Worm (Caenorhabditis elegans) whole organism, midembryonic: ENCODE results near the gene Y45G5AM.7.

Experiments used
- T22C8.4 ChIP-seq: fragments of 200-800 bp; sonication (Bioruptor generic); IDR thresholded peaks from 2 replicates; pipeline ENCODE4 v1.3.6; 2022; ENCODE audit warnings: missing genetic modification characterization, missing compliant biosample characterization
- cog-1 ChIP-seq: sonication (generic microtip); optimal IDR thresholded peaks from 2 replicates; lab custom pipeline; 2016; ENCODE audit warnings: missing genetic modification characterization, missing compliant biosample characterization
- flt-1 ChIP-seq: fragments of 200-800 bp; sonication (Bioruptor generic); IDR thresholded peaks from 2 replicates; pipeline ENCODE4 v1.3.6; 2022; ENCODE audit warnings: missing genetic modification characterization, missing compliant biosample characterization
- klf-2 ChIP-seq: fragments of 200-800 bp; sonication (Bioruptor generic); conservative IDR thresholded peaks from 2 replicates; pipeline ENCODE4 v1.3.6; 2022; ENCODE audit warnings: missing genetic modification reagents, missing genetic modification characterization, missing compliant biosample characterization
- med-1 ChIP-seq: sonication (generic microtip); optimal IDR thresholded peaks from 2 replicates; lab custom pipeline; 2017; ENCODE audit warnings: missing genetic modification characterization, mild to moderate bottlenecking, missing compliant biosample characterization, antibody characterized with exemption, missing genetic modification reagents; ENCODE audit not compliant: insufficient read depth
- ref-1 ChIP-seq: fragments of 200-800 bp; sonication (Bioruptor generic); conservative IDR thresholded peaks from 2 replicates; pipeline ENCODE4 v1.3.6; 2022; ENCODE audit warnings: missing genetic modification reagents, missing genetic modification characterization, missing compliant biosample characterization
- tab-1 ChIP-seq: fragments of 200-800 bp; sonication (Bioruptor generic); IDR thresholded peaks from 2 replicates; pipeline ENCODE4 v1.3.6; 2022; ENCODE audit warnings: missing genetic modification characterization, missing compliant biosample characterization
- ztf-23 ChIP-seq: fragments of 200-800 bp; sonication (Bioruptor generic); IDR thresholded peaks from 2 replicates; pipeline ENCODE4 v1.3.6; 2022; ENCODE audit warnings: missing genetic modification reagents, missing genetic modification characterization, missing compliant biosample characterization
- ztf-29 ChIP-seq: fragments of 200-800 bp; sonication (Bioruptor generic); IDR thresholded peaks from 2 replicates; pipeline ENCODE4 v1.3.6; 2022; ENCODE audit warnings: missing genetic modification reagents, missing genetic modification characterization, missing compliant biosample characterization

Y45G5AM.7 gene

DNA sequence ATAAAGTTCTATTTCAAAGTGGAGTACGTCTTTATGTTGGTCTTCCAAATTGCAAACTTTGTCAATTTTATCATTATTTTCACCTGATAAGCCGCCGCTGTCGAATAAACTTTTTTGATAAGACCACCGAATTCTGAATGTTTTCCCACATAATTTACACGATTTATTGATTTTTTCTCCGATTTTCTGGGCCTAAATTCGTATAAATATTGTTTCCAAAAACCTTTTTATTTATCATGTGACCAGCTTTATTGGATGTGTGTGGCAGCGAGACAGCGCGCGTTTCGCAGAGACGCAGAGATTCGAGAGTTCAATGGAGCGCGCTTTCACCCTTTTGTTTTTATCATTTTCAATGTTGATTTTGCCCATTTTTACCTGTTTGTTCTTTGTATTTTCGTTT is 27.0 kb downstream of the Y45G5AM.7 start:
- TF ChIP-seq flt-1 (GFP tag; lab: Robert Waterston, UW), result no peak
- TF ChIP-seq T22C8.4 (GFP tag; lab: Robert Waterston, UW), result no peak
- no peak for TF ChIP-seq ztf-23 (GFP tag; lab: Robert Waterston, UW)
- no peak for TF ChIP-seq tab-1
- no peak for TF ChIP-seq cog-1 (tag; lab: Kevin White, UChicago)
- no peak for TF ChIP-seq klf-2 (GFP tag; lab: Robert Waterston, UW)
- TF ChIP-seq med-1, result no peak
- TF ChIP-seq ref-1, result no peak
- TF ChIP-seq ztf-29 (GFP tag; lab: Robert Waterston, UW), result no peak

DNA sequence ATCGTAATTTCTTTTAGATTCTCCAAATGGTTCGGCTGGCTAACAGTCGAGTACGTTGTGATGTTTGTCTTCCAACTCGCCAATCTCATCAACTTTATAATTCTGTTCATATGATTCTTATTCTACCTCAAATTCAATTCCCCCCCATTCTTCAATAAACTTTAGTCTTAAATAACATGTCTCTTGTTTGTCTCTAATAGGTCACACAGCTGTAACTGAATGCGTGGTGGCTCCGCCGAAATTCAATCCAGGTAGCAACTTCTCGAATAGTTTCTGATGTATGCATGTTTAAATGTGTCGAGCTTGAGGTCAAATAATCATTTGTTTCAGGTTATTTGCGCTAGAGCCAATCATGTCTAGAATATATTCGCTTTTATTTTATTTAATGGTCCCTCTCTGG is 31.4 kb downstream of the Y45G5AM.7 start, which contains the start of gene lgc-29:
Gene lgc-29, plus strand, starts transcription at position 301 of the 400 bp plus-strand sequence.
- no peak for TF ChIP-seq med-1
- TF ChIP-seq flt-1 (GFP tag; lab: Robert Waterston, UW), result no peak
- TF ChIP-seq T22C8.4 (GFP tag; lab: Robert Waterston, UW), result no peak
- TF ChIP-seq ref-1, result no peak
- no peak for TF ChIP-seq ztf-23 (GFP tag; lab: Robert Waterston, UW)
- TF ChIP-seq klf-2 (GFP tag; lab: Robert Waterston, UW), result no peak
- no peak for TF ChIP-seq tab-1
- no peak for TF ChIP-seq cog-1 (tag; lab: Kevin White, UChicago)
- no peak for TF ChIP-seq ztf-29 (GFP tag; lab: Robert Waterston, UW)

- TF ChIP-seq ztf-29 (GFP tag; lab: Robert Waterston, UW) (no peak), tab-1 (no peak), klf-2 (GFP tag; lab: Robert Waterston, UW) (no peak), ztf-23 (GFP tag; lab: Robert Waterston, UW) (no peak), med-1 (no peak), flt-1 (GFP tag; lab: Robert Waterston, UW) (no peak)
Observed at ce11 chrV:4134728-4135127, 35.3 kb downstream of the Y45G5AM.7 start, which contains the start of gene lgc-1. Gene lgc-1, plus strand, starts transcription at chrV:4135028.

ce11 chrV:4131471-4131939 is 38.5 kb downstream of the Y45G5AM.7 start, which contains the start of gene nhr-57:
Gene nhr-57, plus strand, starts transcription at chrV:4131889.
- TF ChIP-seq flt-1 (GFP tag; lab: Robert Waterston, UW), result no peak

- TF ChIP-seq med-1 (no peak), T22C8.4 (GFP tag; lab: Robert Waterston, UW) (no peak), cog-1 (tag; lab: Kevin White, UChicago) (no peak), ztf-23 (GFP tag; lab: Robert Waterston, UW) (no peak), tab-1 (no peak), flt-1 (GFP tag; lab: Robert Waterston, UW) (no peak), ref-1 (no peak), ztf-29 (GFP tag; lab: Robert Waterston, UW) (no peak), klf-2 (GFP tag; lab: Robert Waterston, UW) (no peak)
Observed at ce11 chrV:4129604-4130003, 40.4 kb downstream of the Y45G5AM.7 start, which contains the start of gene phat-4. Gene phat-4, plus strand, starts transcription at chrV:4129904.

DNA sequence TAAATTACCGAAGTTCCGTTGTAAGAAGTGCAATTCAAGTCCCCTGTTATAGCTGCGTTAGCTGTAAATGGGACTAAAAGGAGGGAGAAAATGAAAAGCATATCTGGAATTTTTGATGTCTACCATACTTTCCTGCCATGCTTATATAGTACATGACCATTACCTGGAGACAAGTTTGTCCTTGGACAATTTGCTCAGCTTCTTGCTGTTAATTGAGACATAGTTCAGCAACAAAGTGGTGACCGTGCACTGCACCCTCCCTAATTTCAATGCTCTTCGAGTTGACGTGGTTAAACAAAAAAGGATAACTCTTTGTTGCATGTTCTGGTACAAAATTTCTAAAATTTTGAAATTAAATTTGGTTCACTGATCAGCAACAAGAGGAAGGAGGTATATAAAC is 42.6 kb downstream of the Y45G5AM.7 start, which contains the start of gene T05B4.13:
Gene T05B4.13, minus strand, starts transcription at position 101 of the 400 bp plus-strand sequence.
- no peak for TF ChIP-seq klf-2 (GFP tag; lab: Robert Waterston, UW)
- TF ChIP-seq ref-1, result no peak
- TF ChIP-seq ztf-23 (GFP tag; lab: Robert Waterston, UW), result no peak
- TF ChIP-seq ztf-29 (GFP tag; lab: Robert Waterston, UW), result no peak
- TF ChIP-seq flt-1 (GFP tag; lab: Robert Waterston, UW), result no peak
- TF ChIP-seq T22C8.4 (GFP tag; lab: Robert Waterston, UW), result no peak
- no peak for TF ChIP-seq med-1

ce11 chrV:4125552-4126084 is 44.4 kb downstream of the Y45G5AM.7 start, which contains the start of gene T05B4.12:
Gene T05B4.12, minus strand, starts transcription at chrV:4126034.
- TF ChIP-seq med-1 (no peak), tab-1 (no peak), cog-1 (tag; lab: Kevin White, UChicago) (no peak), ztf-29 (GFP tag; lab: Robert Waterston, UW) (no peak), ztf-23 (GFP tag; lab: Robert Waterston, UW) (no peak), klf-2 (GFP tag; lab: Robert Waterston, UW) (no peak), T22C8.4 (GFP tag; lab: Robert Waterston, UW) (no peak), flt-1 (GFP tag; lab: Robert Waterston, UW) (no peak)

- TF ChIP-seq ztf-29 (GFP tag; lab: Robert Waterston, UW) (no peak), T22C8.4 (GFP tag; lab: Robert Waterston, UW) (no peak), ztf-23 (GFP tag; lab: Robert Waterston, UW) (no peak), klf-2 (GFP tag; lab: Robert Waterston, UW) (no peak)
Observed at ce11 chrV:4122415-4122814, 47.6 kb downstream of the Y45G5AM.7 start, which contains the start of gene phat-5. Gene phat-5, minus strand, starts transcription at chrV:4122515.

DNA sequence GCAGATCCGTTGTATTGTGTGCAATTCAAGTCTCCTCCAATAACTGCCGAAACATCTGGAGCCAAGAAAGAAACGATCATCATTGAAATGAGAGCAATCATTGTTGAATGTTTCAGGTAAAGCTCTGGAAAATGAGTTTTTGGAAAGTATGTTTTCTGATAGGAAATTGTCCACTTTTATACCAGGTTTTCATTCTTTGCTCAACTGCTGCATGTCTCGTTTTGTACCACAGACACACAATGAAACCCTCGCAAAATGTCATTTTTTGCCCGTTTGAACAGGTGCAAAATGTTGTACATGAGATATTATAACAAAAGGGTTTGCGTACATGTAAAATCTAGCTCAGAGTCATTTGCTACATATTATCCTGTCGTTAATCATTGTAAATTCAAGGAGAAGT is 49.4 kb downstream of the Y45G5AM.7 start, which contains the start of gene T05B4.10:
Gene T05B4.10, minus strand, starts transcription at position 101 of the 400 bp plus-strand sequence.
- no peak for TF ChIP-seq med-1
- TF ChIP-seq cog-1 (tag; lab: Kevin White, UChicago), result no peak
- TF ChIP-seq flt-1 (GFP tag; lab: Robert Waterston, UW), result no peak
- no peak for TF ChIP-seq T22C8.4 (GFP tag; lab: Robert Waterston, UW)
- TF ChIP-seq klf-2 (GFP tag; lab: Robert Waterston, UW), result no peak
- no peak for TF ChIP-seq ztf-23 (GFP tag; lab: Robert Waterston, UW)
- no peak for TF ChIP-seq ztf-29 (GFP tag; lab: Robert Waterston, UW)
- no peak for TF ChIP-seq tab-1
- TF ChIP-seq ref-1, result no peak

DNA sequence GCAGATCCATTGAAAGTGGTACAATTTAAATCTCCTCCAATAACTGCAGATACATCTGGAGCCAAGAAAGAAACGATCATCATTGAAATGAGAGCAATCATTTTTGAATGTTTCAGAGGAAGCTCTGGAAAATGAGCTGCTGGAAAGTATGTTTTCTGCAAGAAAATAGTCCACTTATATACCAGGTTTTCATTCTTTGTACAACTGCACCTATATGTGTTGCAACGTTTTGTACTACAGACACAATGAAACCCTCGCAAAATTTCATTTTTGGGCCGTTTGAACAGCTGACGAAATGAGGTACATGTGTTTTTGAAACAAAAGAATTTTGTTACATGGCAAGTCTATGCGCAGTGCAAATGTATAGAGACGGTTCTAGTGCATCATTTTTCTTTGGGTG is 51.7 kb downstream of the Y45G5AM.7 start, which contains the start of gene T05B4.9:
Gene T05B4.9, minus strand, starts transcription at position 101 of the 400 bp plus-strand sequence.
- TF ChIP-seq med-1, result no peak
- TF ChIP-seq T22C8.4 (GFP tag; lab: Robert Waterston, UW), result no peak
- TF ChIP-seq klf-2 (GFP tag; lab: Robert Waterston, UW), result no peak
- no peak for TF ChIP-seq ztf-29 (GFP tag; lab: Robert Waterston, UW)
- TF ChIP-seq flt-1 (GFP tag; lab: Robert Waterston, UW), result no peak
- TF ChIP-seq cog-1 (tag; lab: Kevin White, UChicago), result no peak
- TF ChIP-seq tab-1, result no peak
- no peak for TF ChIP-seq ref-1
- no peak for TF ChIP-seq ztf-23 (GFP tag; lab: Robert Waterston, UW)
